Worm (Caenorhabditis elegans) whole organism, L1 larva: ENCODE data around the gene K01B6.4.
A peak's percentile ranks its signal among the peaks of the same experiment; 100 is the strongest.

Source experiments
- efl-1 ChIP-seq, 4 experiments: fragments of 150-350 bp; optimal IDR thresholded peaks in 3 of 4; peaks in 1 of 4; 1 replicate in 1 of 4; 2 replicates in 3 of 4; lab custom pipeline; 2014; ENCODE audit warnings: missing biosample characterization in 2 of 4, missing genetic modification characterization in 2 of 4, missing genetic modification reagents in 2 of 4
- hlh-17 ChIP-seq: fragments of 200-800 bp; sonication (Bioruptor generic); optimal IDR thresholded peaks from 2 replicates; lab custom pipeline; 2018; ENCODE audit warnings: missing genetic modification characterization, mild to moderate bottlenecking, missing compliant biosample characterization, moderate library complexity, borderline replicate concordance
- nhr-237 ChIP-seq: fragments of 150-350 bp; optimal IDR thresholded peaks from 2 replicates; lab custom pipeline; 2014; ENCODE audit warnings: missing biosample characterization, missing genetic modification characterization
- skn-1 ChIP-seq: fragments of 150-350 bp; optimal IDR thresholded peaks from 2 replicates; lab custom pipeline; 2014; ENCODE audit warnings: missing biosample characterization, missing genetic modification characterization
- unc-62 ChIP-seq: fragments of 150-350 bp; optimal IDR thresholded peaks from 2 replicates; lab custom pipeline; 2014; ENCODE audit warnings: missing biosample characterization, missing genetic modification reagents, missing genetic modification characterization
- unc-86 ChIP-seq: sonication (generic microtip); optimal IDR thresholded peaks from 2 replicates; lab custom pipeline; 2016; ENCODE audit warnings: missing genetic modification characterization, missing compliant biosample characterization
- ztf-11 ChIP-seq, 2 experiments: sonication (generic microtip); optimal IDR thresholded peaks; 2 replicates each; lab custom pipeline; 2016 to 2017; ENCODE audit warnings: missing genetic modification characterization in 2 of 2, missing biosample characterization in 1 of 2, missing compliant biosample characterization in 1 of 2

ce11 chrIII:9289815-9290214 is 7.4 kb downstream of the K01B6.4 start:
- TF ChIP-seq unc-62 (GFP tag; lab: Kevin White, UChicago) (no peak), ztf-11 (tag; optimal IDR thresholded peaks at IDR 0.05; lab: Kevin White, UChicago) (no peak), skn-1 (tag; lab: Kevin White, UChicago) (no peak), nhr-237 (no peak), hlh-17 (no peak), efl-1 (optimal IDR thresholded peaks at IDR 0.05; lab: Kevin White, UChicago) (no peak), efl-1 (GFP tag; optimal IDR thresholded peaks at IDR 0.05 in 1 of 2; lab: Kevin White, UChicago) (peak in 1 of 2 experiments; percentile 76), unc-86 (tag; lab: Kevin White, UChicago) (no peak)
